Fruit fly (Drosophila melanogaster) whole organism, adult: ENCODE results near the gene Rel.

Source experiments
- CG12768 ChIP-seq: fragments of 200-800 bp; sonication (Bioruptor generic); optimal IDR thresholded peaks from 2 replicates; lab custom pipeline; 2017; ENCODE audit warnings: missing biosample characterization, missing genetic modification characterization, mild to moderate bottlenecking, moderate library complexity, missing genetic modification reagents
- CG14711 ChIP-seq: fragments of 200-800 bp; sonication (Bioruptor generic); optimal IDR thresholded peaks from 2 replicates; lab custom pipeline; 2018; ENCODE audit warnings: missing biosample characterization, mild to moderate bottlenecking, missing genetic modification characterization, moderate library complexity
- CG5204 ChIP-seq: fragments of 200-800 bp; sonication (Bioruptor generic); optimal IDR thresholded peaks from 2 replicates; lab custom pipeline; 2016; ENCODE audit warnings: missing biosample characterization, missing genetic modification characterization
- CG7045 ChIP-seq: fragments of 200-800 bp; sonication (Bioruptor generic); optimal IDR thresholded peaks from 2 replicates; lab custom pipeline; 2017; ENCODE audit warnings: missing biosample characterization, mild to moderate bottlenecking, missing genetic modification characterization
- Clk ChIP-seq: fragments of 200-800 bp; sonication (Bioruptor generic); optimal IDR thresholded peaks from 2 replicates; lab custom pipeline; 2017; ENCODE audit warnings: missing biosample characterization, missing genetic modification characterization
- Crg-1 ChIP-seq: fragments of 200-800 bp; sonication (Bioruptor generic); optimal IDR thresholded peaks from 2 replicates; lab custom pipeline; 2016; ENCODE audit warnings: missing biosample characterization, missing genetic modification characterization
- Hr96 ChIP-seq: fragments of 200-800 bp; sonication (Bioruptor generic); optimal IDR thresholded peaks from 2 replicates; lab custom pipeline; 2016; ENCODE audit warnings: missing biosample characterization, missing genetic modification characterization
- cic ChIP-seq: fragments of 200-800 bp; sonication (Bioruptor generic); optimal IDR thresholded peaks from 2 replicates; lab custom pipeline; 2017; ENCODE audit warnings: missing biosample characterization, mild to moderate bottlenecking, missing genetic modification characterization, moderate library complexity
- cnc ChIP-seq, 2 experiments: fragments of >200 bp; optimal IDR thresholded peaks; 2 replicates each; lab custom pipeline; 2017
- kay ChIP-seq: fragments of 200-800 bp; sonication (Bioruptor generic); peaks from one replicate; lab custom pipeline; 2016; ENCODE audit warnings: missing biosample characterization, missing genetic modification characterization, borderline replicate concordance
- ovo ChIP-seq: fragments of 200-800 bp; sonication (Bioruptor generic); optimal IDR thresholded peaks from 2 replicates; lab custom pipeline; 2016; ENCODE audit warnings: missing biosample characterization, missing genetic modification characterization
- pad ChIP-seq: fragments of 200-800 bp; sonication (Bioruptor generic); optimal IDR thresholded peaks from 3 replicates; lab custom pipeline; 2017; ENCODE audit warnings: missing biosample characterization, missing genetic modification characterization, mild to moderate bottlenecking, moderate library complexity, missing genetic modification reagents
- tj ChIP-seq: fragments of 200-800 bp; sonication (Bioruptor generic); optimal IDR thresholded peaks from 3 replicates; lab custom pipeline; 2017; ENCODE audit warnings: missing biosample characterization, mild to moderate bottlenecking, missing genetic modification characterization, moderate library complexity
- toe ChIP-seq: fragments of 200-800 bp; sonication (Bioruptor generic); optimal IDR thresholded peaks from 2 replicates; lab custom pipeline; 2016; ENCODE audit warnings: missing biosample characterization, missing genetic modification characterization

DNA sequence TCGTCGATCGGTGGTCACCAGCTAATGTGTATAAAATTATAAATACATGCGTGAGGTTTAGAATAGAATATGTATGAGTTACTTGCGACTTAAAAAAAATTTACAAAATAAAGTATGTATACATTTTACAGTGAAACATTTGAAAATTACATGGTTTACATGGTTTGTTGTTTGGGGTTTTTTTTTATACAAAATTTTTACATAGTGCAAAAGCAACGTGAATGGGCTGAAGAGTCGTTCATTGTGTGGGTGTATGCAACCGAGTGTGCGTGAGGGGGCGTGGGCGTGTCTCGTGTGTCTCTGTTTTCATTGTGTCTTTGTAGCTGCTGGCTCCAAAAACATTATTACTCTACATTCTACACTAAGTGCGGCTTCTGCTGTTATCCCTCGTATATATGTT lies 22.1 kb upstream of the Rel start:
- TF ChIP-seq cic (no peak), Hr96 (GFP tag; lab: Kevin White, UChicago) (no peak), toe (GFP tag; lab: Kevin White, UChicago) (no peak), cnc (optimal IDR thresholded peaks at IDR 0.05; lab: Kevin White, UChicago) (no peak), kay (GFP tag; lab: Kevin White, UChicago) (no peak), tj (GFP tag; lab: Kevin White, UChicago) (no peak), pad (GFP tag; lab: Kevin White, UChicago) (no peak), Crg-1 (GFP tag; lab: Kevin White, UChicago) (no peak), CG14711 (tag; lab: Kevin White, UChicago) (no peak), CG12768 (GFP tag; lab: Kevin White, UChicago) (no peak), CG5204 (GFP tag; lab: Kevin White, UChicago) (no peak), ovo (GFP tag; lab: Kevin White, UChicago) (no peak), Clk (GFP tag; lab: Kevin White, UChicago) (no peak), CG7045 (GFP tag; lab: Kevin White, UChicago) (no peak)
